Fruit fly (Drosophila melanogaster): ENCODE data around the gene CDK2AP1.

Gene CDK2AP1

DNA sequence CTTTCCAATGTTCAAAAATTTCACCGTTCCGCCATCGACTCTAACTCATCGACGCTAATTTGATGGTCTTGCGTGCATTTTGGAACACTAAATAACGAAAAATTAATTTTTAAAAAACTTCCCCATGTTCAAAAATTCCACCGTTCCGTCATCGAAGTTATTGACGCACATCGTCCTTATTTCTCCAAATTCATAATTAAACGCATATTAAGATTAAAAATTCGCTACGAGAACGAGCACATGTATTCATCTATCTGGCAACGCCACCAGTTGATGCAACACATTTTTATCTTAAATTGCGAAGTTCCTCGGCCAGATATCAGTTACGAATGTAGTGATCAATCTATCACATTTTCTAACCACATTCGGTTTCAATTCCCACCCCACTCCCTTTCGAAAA, 11.5 kb downstream of the CDK2AP1 start, which contains the start of gene Lint-1 (continued):
- peak; percentile 10 for TF ChIP-seq ind (GFP tag; optimal IDR thresholded peaks at IDR 0.05)
- TF ChIP-seq CG6175 (GFP tag; IDR thresholded peaks at IDR 0.05) = no peak
- TF ChIP-seq Xbp1 (GFP tag; optimal IDR thresholded peaks at IDR 0.05) = peak; percentile 49
- TF ChIP-seq tup (GFP tag; optimal IDR thresholded peaks at IDR 0.05) = no peak
- no peak for TF ChIP-seq tap (tag; optimal IDR thresholded peaks at IDR 0.05)
- TF ChIP-seq chif (GFP tag; optimal IDR thresholded peaks at IDR 0.05) = no peak
- no peak for TF ChIP-seq sug (tag; optimal IDR thresholded peaks at IDR 0.05)
- TF ChIP-seq CG9215 (GFP tag; IDR thresholded peaks at IDR 0.05) = no peak
- TF ChIP-seq pho (GFP tag; optimal IDR thresholded peaks at IDR 0.05) = no peak
- TF ChIP-seq Hey (tag; optimal IDR thresholded peaks at IDR 0.05) = no peak
- no peak for TF ChIP-seq croc (GFP tag; conservative IDR thresholded peaks at IDR 0.05)
- no peak for TF ChIP-seq CG7839 (tag; optimal IDR thresholded peaks at IDR 0.05)
- no peak for TF ChIP-seq CG8359 (GFP tag; optimal IDR thresholded peaks at IDR 0.05; ENCODE audit: borderline replicate concordance)
- TF ChIP-seq CG17359 (tag; optimal IDR thresholded peaks at IDR 0.05) = no peak
- TF ChIP-seq CG17361 (GFP tag; IDR thresholded peaks at IDR 0.05) = no peak
- no peak for TF ChIP-seq CG7987 (GFP tag; optimal IDR thresholded peaks at IDR 0.05)
- no peak for TF ChIP-seq CG11560 (tag; IDR thresholded peaks at IDR 0.05)
- TF ChIP-seq Sin3A (optimal IDR thresholded peaks at IDR 0.05) = no peak
- peak; percentile 8 for TF ChIP-seq CG9817 (tag; optimal IDR thresholded peaks at IDR 0.05)
- 0 out of 2 replicates have a peak, but pooled peaks have one; percentile 45 for TF ChIP-seq NFAT (GFP tag; IDR thresholded peaks at IDR 0.05)
- TF ChIP-seq Aef1 (GFP tag; IDR thresholded peaks at IDR 0.05) = no peak
- no peak for TF ChIP-seq CG7745 (tag; optimal IDR thresholded peaks at IDR 0.05)
- peak; percentile 11 for TF ChIP-seq Mad (GFP tag; optimal IDR thresholded peaks at IDR 0.05)
- no peak for TF ChIP-seq Dref (GFP tag; IDR thresholded peaks at IDR 0.05)
- no peak for TF ChIP-seq dysf (GFP tag; IDR thresholded peaks at IDR 0.05)
- TF ChIP-seq crc (GFP tag; optimal IDR thresholded peaks at IDR 0.05) = no peak
- peak; percentile 6 for TF ChIP-seq Hmr (GFP tag; optimal IDR thresholded peaks at IDR 0.05)
- TF ChIP-seq CG4360 (GFP tag; IDR thresholded peaks at IDR 0.05) = no peak
- no peak for TF ChIP-seq mld (GFP tag; IDR thresholded peaks at IDR 0.05; ENCODE audit: partially characterized antibody)
- TF ChIP-seq trem (tag; optimal IDR thresholded peaks at IDR 0.05) = no peak
- peak; percentile 74 for TF ChIP-seq Med (GFP tag)
- TF ChIP-seq crp (GFP tag; optimal IDR thresholded peaks at IDR 0.05) = no peak
- TF ChIP-seq ttk (GFP tag; IDR thresholded peaks at IDR 0.05) = no peak
- no peak for TF ChIP-seq CG17328 (GFP tag; IDR thresholded peaks at IDR 0.05)
- TF ChIP-seq MBD-R2 (GFP tag; IDR thresholded peaks at IDR 0.05) = peak; percentile 33; the same call in 1 of the 2 replicates
- TF ChIP-seq schlank (tag; optimal IDR thresholded peaks at IDR 0.05) = no peak
- no peak for TF ChIP-seq sim (GFP tag; IDR thresholded peaks at IDR 0.05)
- TF ChIP-seq aop (GFP tag; IDR thresholded peaks at IDR 0.05) = no peak
- no peak for TF ChIP-seq CG33557 (GFP tag; optimal IDR thresholded peaks at IDR 0.05)
- TF ChIP-seq CG11723 (GFP tag; optimal IDR thresholded peaks at IDR 0.05) = peak; percentile 18
- TF ChIP-seq maf-S (GFP tag; optimal IDR thresholded peaks at IDR 0.05) = no peak
- TF ChIP-seq Rx (GFP tag; IDR thresholded peaks at IDR 0.05) = no peak
- TF ChIP-seq Lim3 (GFP tag; IDR thresholded peaks at IDR 0.05) = no peak
- no peak for TF ChIP-seq btn (GFP tag; optimal IDR thresholded peaks at IDR 0.05)
- peak; percentile 26 for TF ChIP-seq Camta (GFP tag; optimal IDR thresholded peaks at IDR 0.05)
- TF ChIP-seq NK7.1 (GFP tag; optimal IDR thresholded peaks at IDR 0.05) = no peak
- TF ChIP-seq NfI (GFP tag; optimal IDR thresholded peaks at IDR 0.05) = peak; percentile 7
- no peak for TF ChIP-seq CrebB (tag; optimal IDR thresholded peaks at IDR 0.05)
- no peak for TF ChIP-seq CG11696 (GFP tag; IDR thresholded peaks at IDR 0.05)
- TF ChIP-seq CG15479 (GFP tag; optimal IDR thresholded peaks at IDR 0.05) = peak; percentile 39
- no peak for TF ChIP-seq HmgD (GFP tag; optimal IDR thresholded peaks at IDR 0.05)
- TF ChIP-seq CG10462 (GFP tag; optimal IDR thresholded peaks at IDR 0.05) = no peak
- TF ChIP-seq slbo (GFP tag; IDR thresholded peaks at IDR 0.05) = peak; percentile 41; the same call in 1 of the 2 replicates

Measured in whole organism, embryonic.